Fruit fly (Drosophila melanogaster) whole organism, embryonic: ENCODE data around the gene CG2772.

Experiments used
- Antp ChIP-seq: fragments of 200-800 bp; sonication (Bioruptor generic); optimal IDR thresholded peaks from 3 replicates; lab custom pipeline; 2016; ENCODE audit warnings: missing biosample characterization, missing genetic modification characterization
- Awh ChIP-seq: fragments of 200-800 bp; sonication (Bioruptor generic); IDR thresholded peaks from 2 replicates; pipeline ENCODE4, ENCODE4 v1.3.6; 2022; ENCODE audit warnings: missing biosample characterization, missing genetic modification characterization
- Bteb2 ChIP-seq: fragments of 200-800 bp; sonication (Bioruptor generic); optimal IDR thresholded peaks from 2 replicates; lab custom pipeline; 2016; ENCODE audit warnings: missing biosample characterization, missing genetic modification characterization
- CG10274 ChIP-seq: fragments of 200-800 bp; sonication (Bioruptor generic); optimal IDR thresholded peaks from 3 replicates; lab custom pipeline; 2017; ENCODE audit warnings: missing biosample characterization, mild to moderate bottlenecking, missing genetic modification characterization
- CG10366 ChIP-seq: fragments of 200-800 bp; sonication (Bioruptor generic); IDR thresholded peaks from 2 replicates; pipeline ENCODE4 v1.3.6; 2022; ENCODE audit warnings: missing biosample characterization, missing genetic modification characterization
- CG11504 ChIP-seq: fragments of 200-800 bp; sonication (Bioruptor generic); optimal IDR thresholded peaks from 3 replicates; lab custom pipeline; 2019; ENCODE audit warnings: missing biosample characterization, mild to moderate bottlenecking, missing genetic modification characterization, moderate library complexity
- CG11695 ChIP-seq: fragments of 200-800 bp; sonication (Bioruptor generic); IDR thresholded peaks from 3 replicates; pipeline ENCODE4 v1.3.6; 2022; ENCODE audit warnings: missing biosample characterization, missing genetic modification characterization
- CG12155 ChIP-seq: fragments of 200-800 bp; sonication (Bioruptor generic); optimal IDR thresholded peaks from 3 replicates; lab custom pipeline; 2016; ENCODE audit warnings: missing biosample characterization, missing genetic modification characterization
- CG12659 ChIP-seq: fragments of 200-800 bp; sonication (Bioruptor generic); optimal IDR thresholded peaks from 3 replicates; lab custom pipeline; 2017; ENCODE audit warnings: mild to moderate bottlenecking, missing biosample characterization, missing genetic modification reagents, missing genetic modification characterization
- CG13287 ChIP-seq: fragments of 200-800 bp; sonication (Bioruptor generic); IDR thresholded peaks from 2 replicates; pipeline ENCODE4 v1.3.6; 2022; ENCODE audit warnings: missing biosample characterization, missing genetic modification characterization; ENCODE audit not compliant: partially characterized antibody
- CG14441 ChIP-seq: fragments of 200-800 bp; sonication (Bioruptor generic); IDR thresholded peaks from 2 replicates; pipeline ENCODE4 v1.3.6; 2022; ENCODE audit warnings: missing biosample characterization, missing genetic modification characterization
- CG14710 ChIP-seq: fragments of 200-800 bp; sonication (Bioruptor generic); optimal IDR thresholded peaks from 3 replicates; lab custom pipeline; 2019; ENCODE audit warnings: missing biosample characterization, mild to moderate bottlenecking, missing genetic modification characterization, moderate library complexity
- CG14965 ChIP-seq: fragments of 200-800 bp; sonication (Bioruptor generic); optimal IDR thresholded peaks from 2 replicates; lab custom pipeline; 2016; ENCODE audit warnings: missing biosample characterization, missing genetic modification characterization, borderline replicate concordance
- CG15269 ChIP-seq: fragments of 200-800 bp; sonication (Bioruptor generic); optimal IDR thresholded peaks from 2 replicates; lab custom pipeline; 2018; ENCODE audit warnings: missing biosample characterization, mild to moderate bottlenecking, missing genetic modification characterization, moderate library complexity
- CG17829 ChIP-seq: fragments of 200-800 bp; optimal IDR thresholded peaks from 2 replicates; lab custom pipeline; 2019; ENCODE audit warnings: missing biosample characterization, mild to moderate bottlenecking, missing genetic modification characterization, moderate library complexity
- CG34376 ChIP-seq: fragments of 200-800 bp; sonication (Bioruptor generic); optimal IDR thresholded peaks from 2 replicates; lab custom pipeline; 2018; ENCODE audit warnings: missing biosample characterization, mild to moderate bottlenecking, missing genetic modification characterization
- CG3838 ChIP-seq: fragments of 200-800 bp; sonication (Bioruptor generic); optimal IDR thresholded peaks from 3 replicates; lab custom pipeline; 2016; ENCODE audit warnings: missing biosample characterization, missing genetic modification characterization
- CG4282 ChIP-seq: fragments of 200-800 bp; sonication (Bioruptor generic); optimal IDR thresholded peaks from 2 replicates; lab custom pipeline; 2016; ENCODE audit warnings: missing biosample characterization, missing genetic modification characterization
- CG6254 ChIP-seq: fragments of 200-800 bp; sonication (Bioruptor generic); optimal IDR thresholded peaks from 3 replicates; lab custom pipeline; 2017; ENCODE audit warnings: mild to moderate bottlenecking, missing biosample characterization, missing genetic modification reagents, missing genetic modification characterization
- CG6765 ChIP-seq: fragments of 200-800 bp; sonication (Bioruptor generic); optimal IDR thresholded peaks from 3 replicates; lab custom pipeline; 2017; ENCODE audit warnings: missing biosample characterization, mild to moderate bottlenecking, missing genetic modification characterization
- Deaf1 ChIP-seq: fragments of 200-800 bp; optimal IDR thresholded peaks from 3 replicates; lab custom pipeline; 2019; ENCODE audit warnings: missing biosample characterization, mild to moderate bottlenecking, missing genetic modification characterization, moderate library complexity
- Hr51 ChIP-seq, 2 experiments: fragments of 200-800 bp; sonication (Bioruptor generic); optimal IDR thresholded peaks; 2 replicates in 1 of 2; 3 replicates in 1 of 2; lab custom pipeline; 2016 to 2018; ENCODE audit warnings: missing biosample characterization in 2 of 2, missing genetic modification characterization in 2 of 2, mild to moderate bottlenecking in 1 of 2, moderate library complexity in 1 of 2
- Lim3 ChIP-seq: fragments of 200-800 bp; sonication (Bioruptor generic); IDR thresholded peaks from 2 replicates; pipeline ENCODE4 v1.3.6; 2022; ENCODE audit warnings: missing biosample characterization, missing genetic modification characterization
- Lpt ChIP-seq: fragments of >200 bp; optimal IDR thresholded peaks from 2 replicates; lab custom pipeline; 2018; ENCODE audit warnings: missing biosample characterization, missing genetic modification characterization
- MTF-1 ChIP-seq: fragments of 200-800 bp; sonication (Bioruptor generic); optimal IDR thresholded peaks from 2 replicates; lab custom pipeline; 2018; ENCODE audit warnings: missing biosample characterization, mild to moderate bottlenecking, missing genetic modification characterization, borderline replicate concordance
- Oaz ChIP-seq: fragments of 200-800 bp; sonication (Bioruptor generic); IDR thresholded peaks from 2 replicates; pipeline ENCODE4 v1.3.6; 2022; ENCODE audit warnings: missing biosample characterization, missing genetic modification characterization
- Poxn ChIP-seq: fragments of 200-800 bp; sonication (Bioruptor generic); IDR thresholded peaks from 2 replicates; pipeline ENCODE4 v1.3.6; 2022; ENCODE audit warnings: missing biosample characterization, missing genetic modification characterization
- Ptx1 ChIP-seq: fragments of 200-800 bp; sonication (Bioruptor generic); IDR thresholded peaks from 2 replicates; pipeline ENCODE4 v1.3.6; 2022; ENCODE audit warnings: missing biosample characterization, missing genetic modification characterization
- Side ChIP-seq: fragments of 200-800 bp; sonication (Bioruptor generic); optimal IDR thresholded peaks from 2 replicates; lab custom pipeline; 2016; ENCODE audit warnings: missing biosample characterization, missing genetic modification characterization
- Sry-δ ChIP-seq: fragments of 200-800 bp; sonication (Bioruptor generic); optimal IDR thresholded peaks from 2 replicates; lab custom pipeline; 2016; ENCODE audit warnings: missing biosample characterization, missing genetic modification characterization
- Vsx1 ChIP-seq: fragments of 200-800 bp; sonication (Bioruptor generic); optimal IDR thresholded peaks from 2 replicates; lab custom pipeline; 2017; ENCODE audit warnings: missing biosample characterization, mild to moderate bottlenecking, missing genetic modification characterization, missing genetic modification reagents
- YL-1 ChIP-seq: fragments of 200-800 bp; sonication (Bioruptor generic); optimal IDR thresholded peaks from 3 replicates; lab custom pipeline; 2017; ENCODE audit warnings: missing biosample characterization, mild to moderate bottlenecking, missing genetic modification characterization
- ap ChIP-seq: fragments of 200-800 bp; sonication (Bioruptor generic); IDR thresholded peaks from 2 replicates; pipeline ENCODE4 v1.3.6; 2022; ENCODE audit warnings: missing biosample characterization, missing genetic modification characterization
- bigmax ChIP-seq: fragments of 200-800 bp; sonication (Bioruptor generic); optimal IDR thresholded peaks from 2 replicates; lab custom pipeline; 2018; ENCODE audit warnings: missing biosample characterization, mild to moderate bottlenecking, missing genetic modification characterization
- dmrt99B ChIP-seq: fragments of 200-800 bp; sonication (Bioruptor generic); optimal IDR thresholded peaks from 2 replicates; lab custom pipeline; 2018; ENCODE audit warnings: missing biosample characterization, mild to moderate bottlenecking, missing genetic modification characterization, moderate library complexity
- eyg ChIP-seq: fragments of 200-800 bp; sonication (Bioruptor generic); optimal IDR thresholded peaks from 3 replicates; lab custom pipeline; 2016; ENCODE audit warnings: missing biosample characterization, missing genetic modification characterization
- fd102C ChIP-seq: fragments of 200-800 bp; sonication (Bioruptor generic); optimal IDR thresholded peaks from 2 replicates; lab custom pipeline; 2018; ENCODE audit warnings: missing biosample characterization, mild to moderate bottlenecking, missing genetic modification characterization, moderate library complexity
- fd3F ChIP-seq: fragments of 200-800 bp; sonication (Bioruptor generic); optimal IDR thresholded peaks from 2 replicates; lab custom pipeline; 2018; ENCODE audit warnings: missing biosample characterization, mild to moderate bottlenecking, missing genetic modification characterization, moderate library complexity
- fru ChIP-seq: fragments of >200 bp; optimal IDR thresholded peaks from 2 replicates; lab custom pipeline; 2017
- gcm ChIP-seq: fragments of 200-800 bp; sonication (Bioruptor generic); optimal IDR thresholded peaks from 2 replicates; lab custom pipeline; 2019; ENCODE audit warnings: missing biosample characterization, mild to moderate bottlenecking, missing genetic modification characterization, moderate library complexity
- gcm2 ChIP-seq: fragments of 200-800 bp; sonication (Bioruptor generic); optimal IDR thresholded peaks from 2 replicates; lab custom pipeline; 2016; ENCODE audit warnings: missing biosample characterization, missing genetic modification characterization
- maf-S ChIP-seq: fragments of 200-800 bp; sonication (Bioruptor generic); optimal IDR thresholded peaks from 2 replicates; lab custom pipeline; 2016; ENCODE audit warnings: missing biosample characterization, missing genetic modification characterization
- phol ChIP-seq: fragments of 200-800 bp; sonication (Bioruptor generic); optimal IDR thresholded peaks from 3 replicates; lab custom pipeline; 2018; ENCODE audit warnings: missing biosample characterization, mild to moderate bottlenecking, missing genetic modification characterization, moderate library complexity
- ranshi ChIP-seq: fragments of 200-800 bp; sonication (Bioruptor generic); IDR thresholded peaks from 2 replicates; pipeline ENCODE4 v1.3.6; 2022; ENCODE audit warnings: missing biosample characterization, missing genetic modification characterization
- repo ChIP-seq: fragments of 200-800 bp; sonication (Bioruptor generic); optimal IDR thresholded peaks from 2 replicates; lab custom pipeline; 2016; ENCODE audit warnings: missing biosample characterization, missing genetic modification characterization
- rib ChIP-seq: fragments of 200-800 bp; sonication (Bioruptor generic); IDR thresholded peaks from 2 replicates; pipeline ENCODE4 v1.3.6; 2022; ENCODE audit warnings: missing biosample characterization, missing genetic modification characterization
- sens ChIP-seq: fragments of 200-800 bp; sonication (Bioruptor generic); peaks from one replicate; lab custom pipeline; 2016; ENCODE audit warnings: missing biosample characterization, missing genetic modification characterization
- sens-2 ChIP-seq: fragments of 200-800 bp; sonication (Bioruptor generic); IDR thresholded peaks from 2 replicates; pipeline ENCODE4 v1.3.6; 2022; ENCODE audit warnings: missing biosample characterization, missing genetic modification characterization
- seq ChIP-seq: fragments of 200-800 bp; sonication (Bioruptor generic); IDR thresholded peaks from 2 replicates; pipeline ENCODE4 v1.3.6; 2022; ENCODE audit warnings: missing biosample characterization, missing genetic modification characterization
- sug ChIP-seq: fragments of 200-800 bp; optimal IDR thresholded peaks from 2 replicates; lab custom pipeline; 2019; ENCODE audit warnings: missing biosample characterization, mild to moderate bottlenecking, missing genetic modification characterization, moderate library complexity
- zen ChIP-seq: fragments of 200-800 bp; sonication (Bioruptor generic); optimal IDR thresholded peaks from 3 replicates; lab custom pipeline; 2018; ENCODE audit warnings: missing biosample characterization, mild to moderate bottlenecking, missing genetic modification characterization, moderate library complexity
- zen2 ChIP-seq: fragments of 200-800 bp; sonication (Bioruptor generic); IDR thresholded peaks from 3 replicates; pipeline ENCODE4 v1.3.6; 2022; ENCODE audit warnings: missing biosample characterization, missing genetic modification characterization; ENCODE audit not compliant: partially characterized antibody

CG2772 gene

DNA sequence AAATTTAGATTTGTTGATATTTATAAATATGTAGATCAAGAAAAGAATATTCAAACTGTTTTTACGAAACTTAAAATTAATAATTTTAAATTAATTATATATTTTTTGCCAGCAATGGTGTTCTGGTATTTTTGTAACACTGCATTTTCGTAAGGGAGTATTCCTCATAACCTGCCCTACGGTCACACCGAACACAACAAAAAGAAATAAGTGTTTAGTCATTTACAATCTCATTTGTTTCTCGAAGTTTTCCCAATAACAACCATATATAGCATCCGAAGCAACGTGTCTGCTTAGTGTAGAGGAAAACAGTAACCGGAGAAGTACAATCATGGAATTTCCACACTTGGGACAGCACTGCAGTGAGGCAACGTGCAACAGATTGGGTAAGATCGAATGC, 6.5 kb downstream of the CG2772 start, which contains the start of gene CG12795 (continued):
- TF ChIP-seq CG6254 (GFP tag; lab: Kevin White, UChicago) (no peak), Bteb2 (GFP tag; lab: Kevin White, UChicago) (no peak), CG14710 (tag; lab: Kevin White, UChicago) (peak; percentile 32), CG3838 (no peak), Lim3 (GFP tag; lab: Robert Waterston, UW) (no peak), CG15269 (no peak), YL-1 (GFP tag; lab: Kevin White, UChicago) (peak; percentile 58), CG6765 (GFP tag; lab: Kevin White, UChicago) (no peak), fd102C (GFP tag; lab: Kevin White, UChicago) (no peak), Lpt (no peak), ap (GFP tag; lab: Robert Waterston, UW) (no peak), gcm2 (no peak), Antp (GFP tag; lab: Kevin White, UChicago) (no peak), CG34376 (GFP tag; lab: Kevin White, UChicago) (no peak), CG13287 (GFP tag; lab: Robert Waterston, UW) (peak; percentile 18; the same call in 1 of the 2 replicates), phol (tag; lab: Kevin White, UChicago) (peak; percentile 16), zen (no peak), dmrt99B (tag; lab: Kevin White, UChicago) (no peak), Oaz (GFP tag; lab: Robert Waterston, UW) (no peak), Ptx1 (GFP tag; lab: Robert Waterston, UW) (no peak), CG11695 (GFP tag; lab: Robert Waterston, UW) (no peak), CG12659 (peak; percentile 9)

DNA sequence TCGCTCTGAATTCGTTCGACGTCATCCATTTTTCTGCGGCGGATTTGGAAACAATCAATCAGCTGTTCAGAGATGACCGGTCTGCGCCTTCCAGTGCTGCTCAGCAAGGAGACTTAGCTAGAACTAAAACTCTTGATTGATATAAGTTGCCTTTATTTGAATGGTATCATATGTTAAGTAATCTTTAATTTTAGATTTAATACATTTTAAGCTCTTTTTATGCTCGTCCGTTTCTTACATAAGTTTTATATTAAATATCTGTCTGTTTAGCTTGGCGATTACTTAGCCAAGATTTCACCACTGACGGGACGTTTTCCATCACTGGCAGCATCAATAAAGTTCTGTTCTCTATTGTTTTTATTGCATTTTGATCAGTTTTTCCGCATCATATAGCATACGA, 11.2 kb downstream of the CG2772 start, which contains the start of the genes Cog3 and Sec5:
Gene Cog3 (minus strand): TSS at position 58 of the 400 bp plus-strand sequence.
Gene Sec5 (plus strand): TSS at position 296 of the 400 bp plus-strand sequence.
- no peak for TF ChIP-seq Deaf1 (tag; lab: Kevin White, UChicago)
- TF ChIP-seq CG17829 (tag; lab: Kevin White, UChicago): peak; percentile 76
- no peak for TF ChIP-seq bigmax (GFP tag; lab: Kevin White, UChicago)
- TF ChIP-seq repo (GFP tag; lab: Kevin White, UChicago): no peak
- TF ChIP-seq sens: no peak
- TF ChIP-seq ranshi: no peak; the same call in 1 of the 2 replicates
- TF ChIP-seq MTF-1 (GFP tag; lab: Kevin White, UChicago): no peak
- TF ChIP-seq eyg (GFP tag; lab: Kevin White, UChicago): no peak
- TF ChIP-seq CG10366: 0 out of 2 replicates have a peak, but pooled peaks have one; percentile 21
- no peak for TF ChIP-seq Poxn (GFP tag; lab: Robert Waterston, UW)
- no peak for TF ChIP-seq sens-2 (GFP tag; lab: Robert Waterston, UW)
- no peak for TF ChIP-seq gcm
- TF ChIP-seq sug (tag; lab: Kevin White, UChicago): peak; percentile 81
- TF ChIP-seq CG10274 (GFP tag; lab: Kevin White, UChicago): no peak
- no peak for TF ChIP-seq CG4282
- peak; percentile 59 for TF ChIP-seq CG14441 (GFP tag; lab: Robert Waterston, UW)
- TF ChIP-seq CG12155: no peak
- no peak for TF ChIP-seq zen2 (GFP tag; lab: Robert Waterston, UW)
- no peak for TF ChIP-seq maf-S
- TF ChIP-seq Awh (GFP tag; lab: Robert Waterston, UW): no peak
- TF ChIP-seq fru (lab: Kevin White, UChicago): no peak
- TF ChIP-seq Side (GFP tag; lab: Kevin White, UChicago): no peak
- peak; percentile 60 for TF ChIP-seq rib (GFP tag; lab: Robert Waterston, UW)
- no peak for TF ChIP-seq CG3838
- TF ChIP-seq seq (GFP tag; lab: Robert Waterston, UW): no peak
- TF ChIP-seq CG14965 (GFP tag; lab: Kevin White, UChicago): no peak
- TF ChIP-seq Sry-δ (GFP tag; lab: Kevin White, UChicago): no peak
- no peak for TF ChIP-seq Vsx1 (GFP tag; lab: Kevin White, UChicago)
- peak; percentile 34 for TF ChIP-seq fd3F (GFP tag; lab: Kevin White, UChicago)
- peak in 1 of 2 experiments; percentile 73 for TF ChIP-seq Hr51 (GFP tag; optimal IDR thresholded peaks at IDR 0.05; lab: Kevin White, UChicago)
- no peak for TF ChIP-seq CG11504 (tag; lab: Kevin White, UChicago)
